Worm (Caenorhabditis elegans) whole organism, late embryonic: ENCODE results near the gene mbl-1.

Experiments used
- C08G9.2 ChIP-seq: sonication (generic microtip); optimal IDR thresholded peaks from 2 replicates; lab custom pipeline; 2016; ENCODE audit warnings: mild to moderate bottlenecking, missing genetic modification characterization, moderate library complexity, missing compliant biosample characterization
- K02D7.2 ChIP-seq: sonication (generic microtip); optimal IDR thresholded peaks from 2 replicates; lab custom pipeline; 2017; ENCODE audit warnings: mild to moderate bottlenecking, missing genetic modification characterization, missing compliant biosample characterization
- K09A11.1 ChIP-seq: sonication (generic microtip); optimal IDR thresholded peaks from 2 replicates; lab custom pipeline; 2017; ENCODE audit warnings: antibody characterized with exemption, mild to moderate bottlenecking, missing genetic modification characterization, missing compliant biosample characterization; ENCODE audit not compliant: insufficient read depth
- Y22D7AL.16 ChIP-seq: sonication (generic microtip); optimal IDR thresholded peaks from 2 replicates; lab custom pipeline; 2016; ENCODE audit warnings: missing genetic modification characterization, missing compliant biosample characterization
- ahr-1 ChIP-seq: sonication (generic microtip); optimal IDR thresholded peaks from 2 replicates; lab custom pipeline; 2016; ENCODE audit warnings: missing genetic modification characterization, missing compliant biosample characterization
- ama-1 ChIP-seq: fragments of 150-350 bp; optimal IDR thresholded peaks from 2 replicates; lab custom pipeline; 2014
- ceh-18 ChIP-seq: sonication (generic microtip); optimal IDR thresholded peaks from 2 replicates; lab custom pipeline; 2016; ENCODE audit warnings: missing genetic modification characterization, missing compliant biosample characterization
- ceh-19 ChIP-seq: fragments of 200-800 bp; sonication (Bioruptor generic); optimal IDR thresholded peaks from 2 replicates; lab custom pipeline; 2018; ENCODE audit warnings: mild to moderate bottlenecking, missing genetic modification characterization, missing compliant biosample characterization
- ceh-24 ChIP-seq: sonication (generic microtip); optimal IDR thresholded peaks from 2 replicates; lab custom pipeline; 2016; ENCODE audit warnings: mild to moderate bottlenecking, missing genetic modification characterization, missing compliant biosample characterization
- ceh-31 ChIP-seq: sonication (generic microtip); optimal IDR thresholded peaks from 2 replicates; lab custom pipeline; 2016; ENCODE audit warnings: missing genetic modification characterization, missing compliant biosample characterization
- ceh-34 ChIP-seq: sonication (generic microtip); optimal IDR thresholded peaks from 2 replicates; lab custom pipeline; 2016; ENCODE audit warnings: mild to moderate bottlenecking, missing genetic modification characterization, missing compliant biosample characterization
- ceh-45 ChIP-seq: fragments of 200-800 bp; sonication (Bioruptor generic); IDR thresholded peaks from 2 replicates; pipeline ENCODE4 v1.3.6; 2022; ENCODE audit warnings: missing genetic modification reagents, missing genetic modification characterization, missing compliant biosample characterization
- ceh-9 ChIP-seq: sonication (generic microtip); optimal IDR thresholded peaks from 2 replicates; lab custom pipeline; 2016; ENCODE audit warnings: mild to moderate bottlenecking, missing genetic modification characterization, inconsistent platforms, missing compliant biosample characterization
- dve-1 ChIP-seq: sonication (generic microtip); optimal IDR thresholded peaks from 2 replicates; lab custom pipeline; 2017; ENCODE audit warnings: antibody characterized with exemption, mild to moderate bottlenecking, missing genetic modification characterization, missing compliant biosample characterization
- elt-2 ChIP-seq: sonication (generic microtip); optimal IDR thresholded peaks from 2 replicates; lab custom pipeline; 2016; ENCODE audit warnings: missing genetic modification reagents, missing genetic modification characterization, missing compliant biosample characterization
- elt-4 ChIP-seq: sonication (generic microtip); optimal IDR thresholded peaks from 2 replicates; lab custom pipeline; 2016; ENCODE audit warnings: missing genetic modification characterization, missing compliant biosample characterization
- eyg-1 ChIP-seq: sonication (generic microtip); optimal IDR thresholded peaks from 2 replicates; lab custom pipeline; 2016; ENCODE audit warnings: missing genotype, missing genetic modification characterization, missing compliant biosample characterization
- fax-1 ChIP-seq: sonication (generic microtip); optimal IDR thresholded peaks from 2 replicates; lab custom pipeline; 2016; ENCODE audit warnings: missing genotype, missing genetic modification characterization, missing compliant biosample characterization
- fkh-6 ChIP-seq: sonication (generic microtip); optimal IDR thresholded peaks from 2 replicates; lab custom pipeline; 2016; ENCODE audit warnings: missing genetic modification characterization, missing compliant biosample characterization
- gmeb-2 ChIP-seq: sonication (generic microtip); optimal IDR thresholded peaks from 2 replicates; lab custom pipeline; 2016; ENCODE audit warnings: missing genetic modification characterization, inconsistent platforms, missing compliant biosample characterization
- hlh-30 ChIP-seq: sonication (generic microtip); optimal IDR thresholded peaks from 2 replicates; lab custom pipeline; 2017; ENCODE audit warnings: antibody characterized with exemption, missing genetic modification characterization, missing compliant biosample characterization; ENCODE audit not compliant: insufficient read depth
- hlh-8 ChIP-seq: sonication (generic microtip); optimal IDR thresholded peaks from 2 replicates; lab custom pipeline; 2016; ENCODE audit warnings: missing genotype, missing genetic modification characterization, missing compliant biosample characterization
- mec-3 ChIP-seq: sonication (generic microtip); optimal IDR thresholded peaks from 2 replicates; lab custom pipeline; 2016; ENCODE audit warnings: borderline replicate concordance, missing genetic modification characterization, missing compliant biosample characterization
- nfya-1 ChIP-seq: sonication (generic microtip); optimal IDR thresholded peaks from 2 replicates; lab custom pipeline; 2017; ENCODE audit warnings: missing genetic modification characterization, mild to moderate bottlenecking, missing compliant biosample characterization, antibody characterized with exemption, moderate library complexity
- nhr-11 ChIP-seq: fragments of 150-350 bp; optimal IDR thresholded peaks from 2 replicates; lab custom pipeline; 2014; ENCODE audit warnings: missing biosample characterization, missing genetic modification characterization
- nhr-232 ChIP-seq: sonication (generic microtip); optimal IDR thresholded peaks from 2 replicates; lab custom pipeline; 2016; ENCODE audit warnings: missing genetic modification characterization, missing compliant biosample characterization
- pag-3 ChIP-seq: sonication (generic microtip); optimal IDR thresholded peaks from 2 replicates; lab custom pipeline; 2016; ENCODE audit warnings: missing compliant biosample characterization, missing genetic modification characterization, borderline replicate concordance
- pha-4 ChIP-seq: fragments of 150-350 bp; optimal IDR thresholded peaks from 2 replicates; lab custom pipeline; 2018; ENCODE audit warnings: missing biosample characterization, missing genetic modification reagents, missing genetic modification characterization
- pqm-1 ChIP-seq: sonication (generic microtip); optimal IDR thresholded peaks from 2 replicates; lab custom pipeline; 2016; ENCODE audit warnings: missing genetic modification characterization, missing compliant biosample characterization
- sdc-2 ChIP-seq: sonication (generic microtip); optimal IDR thresholded peaks from 2 replicates; lab custom pipeline; 2016; ENCODE audit warnings: missing genotype, missing genetic modification characterization, missing compliant biosample characterization
- sox-4 ChIP-seq: sonication (generic microtip); optimal IDR thresholded peaks from 2 replicates; lab custom pipeline; 2017; ENCODE audit warnings: mild to moderate bottlenecking, missing genetic modification characterization, inconsistent platforms, missing compliant biosample characterization
- syd-9 ChIP-seq: sonication (generic microtip); optimal IDR thresholded peaks from 2 replicates; lab custom pipeline; 2016; ENCODE audit warnings: mild to moderate bottlenecking, missing genetic modification characterization, moderate library complexity, missing compliant biosample characterization
- tbx-2 ChIP-seq: sonication (generic microtip); optimal IDR thresholded peaks from 2 replicates; lab custom pipeline; 2016; ENCODE audit warnings: missing genetic modification characterization, missing compliant biosample characterization
- tbx-7 ChIP-seq: sonication (generic microtip); optimal IDR thresholded peaks from 2 replicates; lab custom pipeline; 2016; ENCODE audit warnings: missing genotype, missing genetic modification characterization, missing compliant biosample characterization
- unc-42 ChIP-seq: sonication (generic microtip); optimal IDR thresholded peaks from 2 replicates; lab custom pipeline; 2016; ENCODE audit warnings: missing genotype, missing genetic modification characterization, missing compliant biosample characterization
- unc-55 ChIP-seq: sonication (generic microtip); optimal IDR thresholded peaks from 2 replicates; lab custom pipeline; 2017; ENCODE audit warnings: missing biosample characterization, missing genetic modification reagents, missing genetic modification characterization
- unc-86 ChIP-seq: sonication (generic microtip); optimal IDR thresholded peaks from 2 replicates; lab custom pipeline; 2016; ENCODE audit warnings: missing genetic modification characterization, missing compliant biosample characterization
- zip-5 ChIP-seq: sonication (generic microtip); optimal IDR thresholded peaks from 2 replicates; lab custom pipeline; 2016; ENCODE audit warnings: missing genetic modification characterization, missing compliant biosample characterization
- ztf-16 ChIP-seq: sonication (generic microtip); optimal IDR thresholded peaks from 2 replicates; lab custom pipeline; 2017; ENCODE audit warnings: missing genetic modification characterization, missing compliant biosample characterization

Gene mbl-1

ce11 chrX:16961387-16961786 is 17.0 kb upstream of the mbl-1 start (continued):
- peak; percentile 59 for TF ChIP-seq dve-1 (tag; lab: Kevin White, UChicago)
- TF ChIP-seq sdc-2, result peak; percentile 85
- TF ChIP-seq ceh-31 (tag; lab: Kevin White, UChicago), result peak; percentile 88
- TF ChIP-seq tbx-2 (tag; lab: Kevin White, UChicago), result peak; percentile 90
- no peak for TF ChIP-seq ama-1
- peak; percentile 89 for TF ChIP-seq nfya-1 (tag; lab: Kevin White, UChicago)
- TF ChIP-seq nhr-232 (tag; lab: Kevin White, UChicago), result no peak
- TF ChIP-seq K02D7.2, result no peak
- peak; percentile 55 for TF ChIP-seq fkh-6 (tag; lab: Kevin White, UChicago)
- TF ChIP-seq unc-55 (GFP tag; lab: Kevin White, UChicago), result peak; percentile 46
- no peak for TF ChIP-seq nhr-11
- peak; percentile 17 for TF ChIP-seq ztf-16 (tag; lab: Kevin White, UChicago)
- TF ChIP-seq ceh-9, result no peak
- TF ChIP-seq ceh-18 (tag; lab: Kevin White, UChicago), result peak; percentile 86
- peak; percentile 83 for TF ChIP-seq ceh-19 (GFP tag; lab: Kevin White, UChicago)
- no peak for TF ChIP-seq mec-3 (tag; lab: Kevin White, UChicago)
- peak; percentile 24 for TF ChIP-seq pqm-1 (tag; lab: Kevin White, UChicago)
- TF ChIP-seq ceh-45 (GFP tag; lab: Robert Waterston, UW), result no peak
- TF ChIP-seq gmeb-2, result peak; percentile 17
- TF ChIP-seq syd-9 (tag; lab: Kevin White, UChicago), result peak; percentile 68
- no peak for TF ChIP-seq pha-4 (tag; lab: Kevin White, UChicago)
- TF ChIP-seq C08G9.2 (tag; lab: Kevin White, UChicago), result peak; percentile 35
- TF ChIP-seq tbx-7 (tag; lab: Kevin White, UChicago), result no peak
- no peak for TF ChIP-seq unc-86 (tag; lab: Kevin White, UChicago)

ce11 chrX:16962640-16963039 is 15.8 kb upstream of the mbl-1 start:
- TF ChIP-seq unc-42 (tag; lab: Kevin White, UChicago), result peak; percentile 89
- no peak for TF ChIP-seq zip-5 (tag; lab: Kevin White, UChicago)

ce11 chrX:16963519-16963971 is 14.9 kb upstream of the mbl-1 start, which contains the start of the genes F52G3.1 and F52G3.7:
F52G3.1 (plus strand) TSS chrX:16963871.
F52G3.7 (plus strand) TSS chrX:16963921.
- no peak for TF ChIP-seq ceh-31 (tag; lab: Kevin White, UChicago)
- peak; percentile 51 for TF ChIP-seq elt-2 (tag; lab: Kevin White, UChicago)

ce11 chrX:16965888-16966287 is 12.5 kb upstream of the mbl-1 start:
- TF ChIP-seq C08G9.2 (tag; lab: Kevin White, UChicago) (peak; percentile 5), elt-4 (tag; lab: Kevin White, UChicago) (peak; percentile 13), Y22D7AL.16 (tag; lab: Kevin White, UChicago) (no peak), K02D7.2 (no peak), fax-1 (no peak), ceh-34 (tag; lab: Kevin White, UChicago) (peak; percentile 2), sox-4 (tag; lab: Kevin White, UChicago) (no peak)

ce11 chrX:16967813-16968212 is 10.6 kb upstream of the mbl-1 start:
- TF ChIP-seq hlh-8 (tag; lab: Kevin White, UChicago), result no peak
- no peak for TF ChIP-seq unc-86 (tag; lab: Kevin White, UChicago)
- TF ChIP-seq nhr-11, result no peak
- TF ChIP-seq K09A11.1, result no peak
- TF ChIP-seq ceh-9, result no peak
- TF ChIP-seq ahr-1, result no peak
- no peak for TF ChIP-seq eyg-1 (tag; lab: Kevin White, UChicago)
- no peak for TF ChIP-seq ceh-24 (tag; lab: Kevin White, UChicago)
- TF ChIP-seq ztf-16 (tag; lab: Kevin White, UChicago), result no peak
- no peak for TF ChIP-seq hlh-30
- no peak for TF ChIP-seq pag-3 (tag; lab: Kevin White, UChicago)
- TF ChIP-seq ceh-45 (GFP tag; lab: Robert Waterston, UW), result no peak
- no peak for TF ChIP-seq pha-4 (tag; lab: Kevin White, UChicago)
